Worm (Caenorhabditis elegans) whole organism, dauer: ENCODE measurements around the gene C14A4.8.

Experiments used
- unc-62 ChIP-seq: sonication (generic microtip); optimal IDR thresholded peaks from 2 replicates; lab custom pipeline; 2017; ENCODE audit warnings: missing biosample characterization, missing genetic modification reagents, missing genetic modification characterization

The C14A4.8 gene

DNA sequence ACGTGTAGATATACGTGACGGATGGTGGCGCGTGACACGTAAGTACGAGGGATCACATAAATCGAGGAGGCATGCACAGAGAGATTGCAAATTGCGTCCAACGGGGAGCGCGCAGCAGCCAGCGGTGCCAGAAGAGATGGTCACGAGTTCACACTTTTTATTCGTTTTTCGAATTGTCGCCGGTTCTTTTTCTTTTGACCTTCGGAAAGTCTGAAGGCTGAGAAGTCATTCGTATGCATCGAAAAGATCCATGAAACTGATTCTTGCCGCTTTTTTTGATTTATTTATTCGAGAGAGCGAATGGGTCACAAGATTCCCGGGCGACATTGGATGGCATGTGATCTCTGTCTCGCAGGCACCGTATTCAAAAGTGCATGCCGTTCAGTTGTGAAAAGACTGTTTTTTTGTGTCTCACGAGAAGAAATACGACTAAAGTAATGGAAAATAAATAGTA lies 39.0 kb downstream of the C14A4.8 start:
- no peak for TF ChIP-seq unc-62

DNA sequence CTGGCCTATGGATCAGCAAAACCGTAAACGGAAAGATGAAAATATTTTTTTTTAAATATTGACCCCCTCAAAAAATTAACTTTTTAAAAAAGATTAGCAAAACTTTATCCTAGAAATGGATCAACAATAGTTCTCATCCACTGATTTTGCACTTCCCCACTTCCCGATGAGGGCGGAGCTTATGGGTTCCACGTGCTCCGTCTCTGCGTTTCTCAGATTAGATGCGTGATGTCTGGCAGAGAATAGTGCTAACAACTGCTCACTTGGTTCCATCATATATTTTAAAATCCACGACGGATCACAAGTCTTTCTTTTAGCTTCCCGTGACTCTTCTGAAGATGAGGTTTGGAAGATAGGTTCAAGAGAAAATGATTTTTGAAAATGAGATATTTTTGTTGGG lies 39.6 kb downstream of the C14A4.8 start:
- TF ChIP-seq unc-62: no peak

DNA sequence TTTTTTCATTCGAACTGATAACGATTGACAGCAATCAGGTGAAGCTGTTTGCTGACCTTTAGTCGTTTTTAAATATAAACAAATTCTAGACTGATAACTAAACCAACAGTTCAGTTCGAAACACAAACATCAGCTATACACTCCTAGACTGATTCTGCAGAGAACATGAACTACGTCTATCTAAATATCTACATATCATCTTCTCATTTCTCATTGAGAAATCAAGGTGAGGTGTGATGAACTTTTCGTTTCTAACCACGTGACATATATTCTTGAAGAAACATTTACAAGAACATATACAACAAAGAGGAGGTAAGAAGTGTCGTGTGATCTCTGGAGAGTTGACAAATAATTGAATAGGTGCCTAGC lies 40.7 kb downstream of the C14A4.8 start:
- no peak for TF ChIP-seq unc-62

DNA sequence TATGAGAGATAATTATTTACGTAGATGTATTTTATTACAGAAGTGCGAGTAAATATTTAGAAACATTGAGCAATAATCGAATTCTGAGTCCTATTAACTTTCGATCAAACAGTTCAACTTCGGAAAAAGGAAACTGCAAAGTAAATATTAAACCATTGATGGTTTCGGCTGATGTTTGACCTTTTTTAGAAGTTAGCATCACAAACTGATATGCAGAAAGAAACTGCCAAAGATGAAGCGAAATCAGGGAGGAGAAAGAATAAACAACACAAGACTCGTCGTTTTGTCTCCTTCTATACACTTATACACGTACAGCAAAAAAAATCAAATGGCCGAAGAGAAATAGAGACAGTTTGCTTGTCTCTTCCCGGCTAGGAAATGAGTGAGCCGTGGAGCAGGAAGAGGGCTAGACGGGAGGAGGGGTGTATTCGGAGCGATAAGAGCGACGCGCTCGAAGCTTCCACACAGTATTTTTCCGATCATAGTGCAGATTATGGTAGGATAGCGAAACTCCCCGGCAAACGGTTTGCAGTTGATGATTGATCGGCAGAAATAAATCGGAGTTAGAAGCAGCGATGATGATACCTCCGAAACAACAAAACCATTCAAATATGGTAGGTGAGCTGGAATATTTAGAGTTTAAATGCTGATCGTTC lies 41.3 kb downstream of the C14A4.8 start:
- TF ChIP-seq unc-62: no peak

- TF ChIP-seq unc-62: no peak
Observed at ce11 chrII:10555484-10556075, 42.4 kb downstream of the C14A4.8 start.

DNA sequence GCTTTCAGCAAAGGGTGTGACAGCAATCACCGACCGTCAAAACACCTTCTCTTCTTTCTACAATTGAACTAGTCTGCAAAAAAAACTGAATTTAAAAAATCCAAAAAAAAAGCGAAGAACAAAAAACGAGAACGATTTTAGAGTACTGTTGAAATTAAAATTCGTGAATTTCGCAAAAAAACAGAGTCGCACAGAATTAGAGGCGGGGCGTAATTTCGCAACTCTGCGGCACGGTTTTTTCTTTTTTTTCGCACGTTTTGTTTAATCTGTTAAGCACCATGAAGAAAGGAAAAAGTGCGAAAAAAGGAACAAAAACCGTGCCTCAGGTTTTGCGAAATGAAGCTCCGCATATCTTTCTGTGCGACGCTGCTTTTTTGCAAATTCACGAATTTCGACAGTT lies 43.0 kb downstream of the C14A4.8 start, which contains the start of gene mnk-1:
mnk-1 (minus strand) TSS at position 73 of the 400 bp plus-strand sequence.
- TF ChIP-seq unc-62: no peak

- no peak for TF ChIP-seq unc-62
Observed at ce11 chrII:10554046-10554399, 43.9 kb downstream of the C14A4.8 start.

DNA sequence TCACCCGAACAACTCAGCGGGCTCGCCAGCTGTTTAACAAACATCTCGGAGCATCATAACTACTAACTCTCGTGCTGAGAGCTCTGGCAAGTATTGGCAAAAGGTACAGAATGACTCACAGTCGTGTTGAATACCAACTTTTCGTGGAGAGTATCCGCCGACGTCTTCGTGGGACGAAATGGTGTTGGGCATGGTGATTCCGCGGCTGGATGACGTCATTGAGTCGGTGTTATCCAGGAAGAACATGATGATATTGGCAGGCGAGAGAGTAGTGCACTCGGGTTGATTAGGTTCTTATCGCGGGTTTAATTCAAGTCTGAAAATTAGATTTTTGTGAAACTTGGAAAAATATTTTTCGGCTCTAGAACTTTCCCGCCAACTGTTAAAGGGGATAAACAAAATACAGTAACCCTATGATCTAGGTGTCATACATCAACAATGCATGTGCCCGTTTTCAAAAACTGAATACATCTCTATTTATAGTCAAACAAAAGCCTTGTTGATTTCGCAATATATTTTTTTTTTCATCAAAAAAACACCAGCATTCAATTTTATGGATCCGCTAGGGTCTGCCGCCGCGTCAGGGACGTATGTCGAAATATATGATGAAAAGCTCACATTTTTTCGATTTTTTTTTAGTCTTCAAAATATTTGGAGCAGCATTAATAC lies 44.4 kb downstream of the C14A4.8 start:
- TF ChIP-seq unc-62: no peak

DNA sequence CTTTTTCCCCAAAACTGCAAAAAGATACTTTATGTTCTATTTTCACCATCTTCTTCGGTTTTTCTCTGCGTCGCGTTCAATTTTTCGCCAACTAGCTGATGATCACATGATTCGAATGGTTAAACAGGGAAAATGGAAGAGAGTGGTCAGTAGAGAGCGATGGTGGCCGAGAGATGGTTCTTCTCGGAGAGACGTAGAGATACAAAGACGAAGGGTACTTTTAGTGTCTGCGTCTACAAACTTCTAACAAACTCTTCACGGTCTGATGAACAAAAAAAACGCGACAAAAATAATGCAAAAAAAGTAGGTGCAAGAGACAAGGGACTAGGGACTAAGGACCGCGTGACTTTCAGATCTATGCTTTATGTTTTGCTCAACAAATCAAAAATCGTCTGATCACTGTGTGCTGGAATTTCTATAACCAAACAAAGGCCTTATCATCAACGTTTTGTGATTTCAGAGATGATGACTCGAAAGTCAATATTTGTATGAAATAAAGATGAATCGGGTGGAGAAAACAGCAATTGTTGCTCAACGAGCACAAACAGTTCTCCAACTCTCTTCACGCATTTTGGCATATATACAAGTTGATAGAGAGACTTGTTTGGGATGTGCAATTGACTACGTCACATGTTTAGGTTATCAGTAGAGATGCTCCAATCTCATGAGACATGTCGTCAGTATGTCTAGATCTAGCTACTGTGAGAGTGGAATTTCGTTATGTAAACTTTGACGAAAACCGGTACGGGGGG lies 45.8 kb downstream of the C14A4.8 start:
- peak; percentile 36 for TF ChIP-seq unc-62

DNA sequence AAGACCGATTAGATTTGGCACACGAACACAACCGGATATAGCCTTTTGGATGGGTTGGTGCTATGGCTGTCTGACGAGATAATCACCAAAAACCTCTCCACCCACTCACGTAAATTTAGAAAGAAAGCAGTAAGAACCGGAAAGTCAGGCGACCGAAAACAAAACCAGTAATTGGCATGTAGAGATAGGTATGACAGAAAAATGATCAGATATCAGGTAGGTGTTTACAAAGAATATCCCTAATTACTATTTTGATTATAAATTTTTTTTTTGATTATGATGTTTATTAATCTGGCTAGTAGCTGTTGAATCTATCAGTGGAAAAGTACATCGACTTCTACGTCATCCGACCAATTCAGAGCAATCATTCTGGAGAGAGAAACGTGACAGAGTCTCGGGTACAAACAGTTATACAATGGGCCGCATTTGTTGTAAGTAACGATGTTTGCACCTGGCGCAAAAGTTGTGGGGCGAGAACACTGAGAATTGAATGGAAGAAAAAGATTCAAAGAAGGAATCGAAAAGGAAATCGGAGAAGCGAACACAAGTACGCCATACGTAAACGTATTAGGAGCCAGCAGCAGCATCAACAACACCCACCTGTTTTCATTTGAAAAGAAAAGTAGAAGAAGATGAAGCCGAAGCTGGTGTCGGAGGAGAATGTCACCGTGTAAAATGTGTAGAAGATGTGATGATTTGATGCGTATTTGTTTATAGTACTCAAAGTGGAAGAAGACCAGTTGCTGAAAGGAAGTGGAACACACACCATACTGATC lies 46.9 kb downstream of the C14A4.8 start:
- no peak for TF ChIP-seq unc-62

ce11 chrII:10550173-10550572 lies 47.8 kb downstream of the C14A4.8 start:
- no peak for TF ChIP-seq unc-62

- TF ChIP-seq unc-62: no peak
Observed at ce11 chrII:10548778-10549671, 48.9 kb downstream of the C14A4.8 start.

- no peak for TF ChIP-seq unc-62
Observed at ce11 chrII:10547803-10548693, 49.9 kb downstream of the C14A4.8 start.

- TF ChIP-seq unc-62: no peak
Observed at ce11 chrII:10547311-10547710, 50.6 kb downstream of the C14A4.8 start.
